Worm (Caenorhabditis elegans) whole organism, young adult: ENCODE data around the gene M01F1.9.

Experiments
- B0019.2 ChIP-seq: fragments of 200-800 bp; sonication (Bioruptor generic); conservative IDR thresholded peaks from 2 replicates; pipeline ENCODE4 v1.3.6; 2022; ENCODE audit warnings: missing genetic modification reagents, missing genetic modification characterization, missing compliant biosample characterization
- B0336.3 ChIP-seq: fragments of 200-800 bp; sonication (Bioruptor generic); IDR thresholded peaks from 2 replicates; pipeline ENCODE4 v1.3.6; 2022; ENCODE audit warnings: missing genetic modification characterization, missing compliant biosample characterization
- C06A6.2 ChIP-seq: fragments of 200-800 bp; sonication (Bioruptor generic); conservative IDR thresholded peaks from 2 replicates; pipeline ENCODE4 v1.3.6; 2022; ENCODE audit warnings: missing genetic modification characterization, missing compliant biosample characterization
- F10E7.11 ChIP-seq: sonication (generic microtip); optimal IDR thresholded peaks from 2 replicates; lab custom pipeline; 2017; ENCODE audit warnings: mild to moderate bottlenecking, missing genetic modification characterization, moderate library complexity, missing compliant biosample characterization
- F23B12.7 ChIP-seq: sonication (generic microtip); optimal IDR thresholded peaks from 2 replicates; lab custom pipeline; 2017; ENCODE audit warnings: missing genetic modification characterization, mild to moderate bottlenecking, missing compliant biosample characterization, antibody characterized with exemption, moderate library complexity; ENCODE audit not compliant: insufficient read depth
- F33H1.4 ChIP-seq: fragments of 200-800 bp; sonication (Bioruptor generic); IDR thresholded peaks from 2 replicates; pipeline ENCODE4 v1.3.6; 2022; ENCODE audit warnings: missing genetic modification reagents, missing genetic modification characterization, missing compliant biosample characterization
- F39B2.1 ChIP-seq: fragments of 200-800 bp; sonication (Bioruptor generic); IDR thresholded peaks from 2 replicates; pipeline ENCODE4 v1.3.6; 2022; ENCODE audit warnings: missing genetic modification reagents, missing genetic modification characterization, missing compliant biosample characterization
- F49E8.2 ChIP-seq: sonication (generic microtip); optimal IDR thresholded peaks from 3 replicates; lab custom pipeline; 2017; ENCODE audit warnings: missing genetic modification characterization, mild to moderate bottlenecking, missing compliant biosample characterization, antibody characterized with exemption, moderate library complexity; ENCODE audit not compliant: insufficient read depth
- F52B5.7 ChIP-seq: sonication (generic microtip); optimal IDR thresholded peaks from 2 replicates; lab custom pipeline; 2016; ENCODE audit warnings: mild to moderate bottlenecking, missing genetic modification characterization, missing compliant biosample characterization
- F57C9.4 ChIP-seq: sonication (generic microtip); optimal IDR thresholded peaks from 2 replicates; lab custom pipeline; 2017; ENCODE audit warnings: mild to moderate bottlenecking, missing genetic modification characterization, missing compliant biosample characterization
- K11D2.4 ChIP-seq: fragments of 200-800 bp; sonication (Bioruptor generic); IDR thresholded peaks from 2 replicates; pipeline ENCODE4 v1.3.6; 2022; ENCODE audit warnings: missing genetic modification reagents, missing genetic modification characterization, missing compliant biosample characterization
- K12H6.12 ChIP-seq: fragments of 200-800 bp; sonication (Bioruptor generic); optimal IDR thresholded peaks from 2 replicates; lab custom pipeline; 2018; ENCODE audit warnings: mild to moderate bottlenecking, missing genetic modification characterization, missing compliant biosample characterization
- T07F8.4 ChIP-seq: sonication (generic microtip); optimal IDR thresholded peaks from 2 replicates; lab custom pipeline; 2016; ENCODE audit warnings: mild to moderate bottlenecking, missing genetic modification characterization, moderate library complexity, missing compliant biosample characterization
- Y53F4B.3 ChIP-seq: fragments of 200-800 bp; sonication (Bioruptor generic); IDR thresholded peaks from 2 replicates; pipeline ENCODE4 v1.3.6; 2022; ENCODE audit warnings: missing genetic modification reagents, missing genetic modification characterization, missing compliant biosample characterization
- Y56A3A.18 ChIP-seq: fragments of 200-800 bp; sonication (Bioruptor generic); IDR thresholded peaks from 2 replicates; pipeline ENCODE4 v1.3.6; 2022; ENCODE audit warnings: missing genetic modification reagents, missing genetic modification characterization, missing compliant biosample characterization
- Y67H2A.10 ChIP-seq: fragments of 200-800 bp; sonication (Bioruptor generic); conservative IDR thresholded peaks from 2 replicates; pipeline ENCODE4 v1.3.6; 2022; ENCODE audit warnings: missing genetic modification reagents, missing genetic modification characterization, missing compliant biosample characterization
- aptf-2 ChIP-seq: fragments of 200-800 bp; sonication (Bioruptor generic); conservative IDR thresholded peaks from 2 replicates; pipeline ENCODE4 v1.3.6; 2022; ENCODE audit warnings: missing genetic modification reagents, missing genetic modification characterization, missing compliant biosample characterization
- aptf-3 ChIP-seq: fragments of 200-800 bp; sonication (Bioruptor generic); IDR thresholded peaks from 2 replicates; pipeline ENCODE4 v1.3.6; 2022; ENCODE audit warnings: missing genetic modification characterization, missing compliant biosample characterization
- athp-1 ChIP-seq: sonication (generic microtip); optimal IDR thresholded peaks from 2 replicates; lab custom pipeline; 2017; ENCODE audit warnings: mild to moderate bottlenecking, missing genetic modification characterization, missing compliant biosample characterization
- attf-5 ChIP-seq: fragments of 200-800 bp; sonication (Bioruptor generic); optimal IDR thresholded peaks from 2 replicates; lab custom pipeline; 2018; ENCODE audit warnings: mild to moderate bottlenecking, missing genetic modification characterization, missing compliant biosample characterization
- attf-6 ChIP-seq: fragments of 200-800 bp; sonication (Bioruptor generic); IDR thresholded peaks from 2 replicates; pipeline ENCODE4 v1.3.6; 2022; ENCODE audit warnings: missing genetic modification reagents, missing genetic modification characterization, missing compliant biosample characterization
- bed-1 ChIP-seq: fragments of 200-800 bp; sonication (Bioruptor generic); IDR thresholded peaks from 2 replicates; pipeline ENCODE4 v1.3.6; 2022; ENCODE audit warnings: missing genetic modification reagents, missing genetic modification characterization, missing compliant biosample characterization
- bed-2 ChIP-seq: fragments of 200-800 bp; sonication (Bioruptor generic); IDR thresholded peaks from 2 replicates; pipeline ENCODE4 v1.3.6; 2022; ENCODE audit warnings: missing genetic modification reagents, missing genetic modification characterization, missing compliant biosample characterization
- cebp-1 ChIP-seq, 2 experiments: fragments of 200-800 bp in 1 of 2; sonication (Bioruptor generic) in 1 of 2; sonication (generic microtip) in 1 of 2; IDR thresholded peaks in 1 of 2; optimal IDR thresholded peaks in 1 of 2; 2 replicates each; pipeline versions ENCODE4 v1.3.6 to Lab custom; 2017 to 2022; ENCODE audit warnings: missing compliant biosample characterization in 2 of 2, missing genetic modification characterization in 2 of 2, mild to moderate bottlenecking in 1 of 2, missing genetic modification reagents in 1 of 2, moderate library complexity in 1 of 2
- ceh-100 ChIP-seq: fragments of 200-800 bp; sonication (Bioruptor generic); IDR thresholded peaks from 2 replicates; pipeline ENCODE4 v1.3.6; 2022; ENCODE audit warnings: missing genetic modification reagents, missing genetic modification characterization, missing compliant biosample characterization
- die-1 ChIP-seq: sonication (generic microtip); optimal IDR thresholded peaks from 2 replicates; lab custom pipeline; 2016; ENCODE audit warnings: missing genotype, mild to moderate bottlenecking, missing genetic modification characterization, missing compliant biosample characterization
- dox-1 ChIP-seq: fragments of 200-800 bp; sonication (Bioruptor generic); IDR thresholded peaks from 2 replicates; pipeline ENCODE4 v1.3.6; 2022; ENCODE audit warnings: missing genetic modification reagents, missing genetic modification characterization, missing compliant biosample characterization
- dpl-1 ChIP-seq: fragments of 150-350 bp; optimal IDR thresholded peaks from 2 replicates; lab custom pipeline; 2014; ENCODE audit warnings: missing biosample characterization, missing genetic modification reagents, missing genetic modification characterization
- efl-1 ChIP-seq: fragments of 150-350 bp; optimal IDR thresholded peaks from 2 replicates; lab custom pipeline; 2014; ENCODE audit warnings: missing biosample characterization, missing genetic modification reagents, missing genetic modification characterization
- ets-4 ChIP-seq: fragments of 200-800 bp; sonication (Bioruptor generic); optimal IDR thresholded peaks from 2 replicates; lab custom pipeline; 2018; ENCODE audit warnings: mild to moderate bottlenecking, missing genetic modification characterization, missing compliant biosample characterization
- hrde-1 ChIP-seq: sonication (generic microtip); optimal IDR thresholded peaks from 2 replicates; lab custom pipeline; 2016; ENCODE audit warnings: missing genetic modification characterization, mild to moderate bottlenecking, missing compliant biosample characterization, moderate library complexity, missing genotype, missing genetic modification reagents, borderline replicate concordance
- lsy-27 ChIP-seq: sonication (generic microtip); optimal IDR thresholded peaks from 2 replicates; lab custom pipeline; 2017; ENCODE audit warnings: missing genetic modification characterization, mild to moderate bottlenecking, missing compliant biosample characterization, antibody characterized with exemption, missing genotype, borderline replicate concordance; ENCODE audit not compliant: insufficient read depth
- madf-10 ChIP-seq: sonication (generic microtip); optimal IDR thresholded peaks from 2 replicates; lab custom pipeline; 2016; ENCODE audit warnings: mild to moderate bottlenecking, missing genetic modification characterization, missing compliant biosample characterization
- mcd-1 ChIP-seq: fragments of 200-800 bp; sonication (Bioruptor generic); IDR thresholded peaks from 2 replicates; pipeline ENCODE4 v1.3.6; 2022; ENCODE audit warnings: missing genetic modification reagents, missing genetic modification characterization, missing compliant biosample characterization
- mes-4 ChIP-seq: sonication (generic microtip); optimal IDR thresholded peaks from 2 replicates; lab custom pipeline; 2016; ENCODE audit warnings: missing genotype, missing genetic modification characterization, missing compliant biosample characterization
- nfya-2 ChIP-seq: fragments of 200-800 bp; sonication (Bioruptor generic); IDR thresholded peaks from 2 replicates; pipeline ENCODE4 v1.3.6; 2022; ENCODE audit warnings: missing genetic modification reagents, missing genetic modification characterization, missing compliant biosample characterization
- sea-2 ChIP-seq: fragments of 200-800 bp; sonication (Bioruptor generic); IDR thresholded peaks from 2 replicates; pipeline ENCODE4 v1.3.6; 2022; ENCODE audit warnings: missing genetic modification characterization, missing compliant biosample characterization
- snpc-1.1 ChIP-seq: sonication (generic microtip); optimal IDR thresholded peaks from 2 replicates; lab custom pipeline; 2017; ENCODE audit warnings: missing genetic modification characterization, mild to moderate bottlenecking, missing compliant biosample characterization, antibody characterized with exemption, moderate library complexity, missing genotype, missing genetic modification reagents; ENCODE audit not compliant: insufficient read depth
- snpc-1.3 ChIP-seq: sonication (generic microtip); optimal IDR thresholded peaks from 2 replicates; lab custom pipeline; 2017; ENCODE audit warnings: missing genetic modification characterization, mild to moderate bottlenecking, missing compliant biosample characterization, antibody characterized with exemption, moderate library complexity, missing genotype, missing genetic modification reagents; ENCODE audit not compliant: insufficient read depth
- somi-1 ChIP-seq: fragments of 200-800 bp; sonication (Bioruptor generic); optimal IDR thresholded peaks from 2 replicates; lab custom pipeline; 2018; ENCODE audit warnings: mild to moderate bottlenecking, missing genetic modification characterization, missing compliant biosample characterization
- tbp1 ChIP-seq: fragments of 200-800 bp; sonication (Bioruptor generic); optimal IDR thresholded peaks from 2 replicates; lab custom pipeline; 2018; ENCODE audit warnings: mild to moderate bottlenecking, missing genetic modification characterization, missing compliant biosample characterization
- tbx-9 ChIP-seq: sonication (generic microtip); optimal IDR thresholded peaks from 2 replicates; lab custom pipeline; 2016; ENCODE audit warnings: borderline replicate concordance, missing genetic modification characterization, inconsistent platforms, missing compliant biosample characterization
- tlf-1 ChIP-seq: fragments of 200-800 bp; sonication (Bioruptor generic); optimal IDR thresholded peaks from 2 replicates; lab custom pipeline; 2018; ENCODE audit warnings: mild to moderate bottlenecking, missing genetic modification characterization, missing compliant biosample characterization
- unc-62 ChIP-seq: fragments of 150-350 bp; optimal IDR thresholded peaks from 2 replicates; lab custom pipeline; 2014; ENCODE audit warnings: missing biosample characterization, missing genetic modification reagents, missing genetic modification characterization
- zim-3 ChIP-seq: sonication (generic microtip); optimal IDR thresholded peaks from 2 replicates; lab custom pipeline; 2017; ENCODE audit warnings: mild to moderate bottlenecking, missing genetic modification characterization, moderate library complexity, missing compliant biosample characterization
- ztf-25 ChIP-seq: fragments of 200-800 bp; sonication (Bioruptor generic); IDR thresholded peaks from 2 replicates; pipeline ENCODE4 v1.3.6; 2022; ENCODE audit warnings: missing genetic modification reagents, missing genetic modification characterization, missing compliant biosample characterization
- ztf-26 ChIP-seq: sonication (generic microtip); optimal IDR thresholded peaks from 2 replicates; lab custom pipeline; 2017; ENCODE audit warnings: missing genetic modification characterization, missing compliant biosample characterization
- ztf-28 ChIP-seq: fragments of 200-800 bp; sonication (Bioruptor generic); IDR thresholded peaks from 2 replicates; pipeline ENCODE4 v1.3.6; 2022; ENCODE audit warnings: missing genetic modification reagents, missing genetic modification characterization, missing compliant biosample characterization

Gene M01F1.9

DNA sequence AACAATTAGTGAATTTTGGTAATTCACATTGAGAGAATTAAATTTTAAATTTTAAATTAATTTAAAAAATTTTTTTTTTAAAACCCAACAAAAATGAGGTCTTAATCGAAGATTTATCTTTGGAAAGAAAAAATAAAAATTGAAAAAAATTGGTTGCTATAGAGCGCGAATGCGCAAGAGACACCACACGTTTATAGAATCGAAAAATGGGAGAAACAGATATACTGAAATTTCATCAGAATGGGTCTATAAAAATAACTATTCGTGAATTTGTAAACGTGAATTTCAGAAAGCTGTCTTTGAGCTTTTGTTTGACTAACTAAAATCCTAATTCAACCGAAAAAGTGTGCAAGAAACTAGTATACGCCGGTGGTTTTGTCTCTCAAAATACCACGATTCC is 41.6 kb upstream of the M01F1.9 start (continued):
- peak; percentile 97 for TF ChIP-seq ceh-100
- TF ChIP-seq B0019.2 (GFP tag; lab: Robert Waterston, UW) = 0 out of 2 replicates have a peak, but pooled peaks have one; percentile 32
- no peak for TF ChIP-seq athp-1 (tag; lab: Kevin White, UChicago)
- no peak for TF ChIP-seq nfya-2 (GFP tag; lab: Robert Waterston, UW)
- TF ChIP-seq ztf-25 (GFP tag; lab: Robert Waterston, UW) = no peak
- no peak for TF ChIP-seq aptf-2
- peak; percentile 2 for TF ChIP-seq F23B12.7 (tag; lab: Kevin White, UChicago)
- no peak for TF ChIP-seq die-1 (tag; lab: Kevin White, UChicago)
- no peak for TF ChIP-seq sea-2 (GFP tag; lab: Robert Waterston, UW)
- TF ChIP-seq K11D2.4 (GFP tag; lab: Robert Waterston, UW) = no peak
- no peak for TF ChIP-seq dpl-1
- peak; percentile 17 for TF ChIP-seq madf-10 (tag; lab: Kevin White, UChicago)
- TF ChIP-seq tbx-9 = no peak
- no peak for TF ChIP-seq tlf-1 (GFP tag; lab: Kevin White, UChicago)
- TF ChIP-seq T07F8.4 (tag; lab: Kevin White, UChicago) = no peak
- TF ChIP-seq unc-62 (GFP tag; lab: Kevin White, UChicago) = no peak
- TF ChIP-seq ztf-26 (tag; lab: Kevin White, UChicago) = peak; percentile 15
- no peak for TF ChIP-seq bed-2 (GFP tag; lab: Robert Waterston, UW)
- TF ChIP-seq F57C9.4 (tag; lab: Kevin White, UChicago) = no peak
- peak; percentile 75 for TF ChIP-seq attf-5 (GFP tag; lab: Kevin White, UChicago)
- TF ChIP-seq cebp-1 (GFP tag; IDR thresholded peaks at IDR 0.05; lab: Robert Waterston, UW) = no peak
- peak; percentile 41 for TF ChIP-seq cebp-1 (tag; optimal IDR thresholded peaks at IDR 0.05; lab: Kevin White, UChicago)
- peak; percentile 5 for TF ChIP-seq efl-1
- no peak for TF ChIP-seq snpc-1.1 (tag; lab: Kevin White, UChicago)
- peak; percentile 86 for TF ChIP-seq mcd-1 (GFP tag; lab: Robert Waterston, UW)
- TF ChIP-seq F39B2.1 (GFP tag; lab: Robert Waterston, UW) = no peak
- 0 out of 2 replicates have a peak, but pooled peaks have one; percentile 28 for TF ChIP-seq dox-1
- TF ChIP-seq bed-1 = no peak
- TF ChIP-seq snpc-1.3 (tag; lab: Kevin White, UChicago) = no peak
- TF ChIP-seq B0336.3 (GFP tag; lab: Robert Waterston, UW) = no peak
- no peak for TF ChIP-seq attf-6 (GFP tag; lab: Robert Waterston, UW)
- peak; percentile 31 for TF ChIP-seq tbp1 (GFP tag; lab: Kevin White, UChicago)
- no peak for TF ChIP-seq zim-3
- TF ChIP-seq F52B5.7 (tag; lab: Kevin White, UChicago) = no peak
- no peak for TF ChIP-seq lsy-27 (tag; lab: Kevin White, UChicago)
- no peak for TF ChIP-seq F10E7.11
- TF ChIP-seq Y53F4B.3 (GFP tag; lab: Robert Waterston, UW) = no peak
- TF ChIP-seq Y56A3A.18 = no peak
- no peak for TF ChIP-seq ets-4 (GFP tag; lab: Kevin White, UChicago)
- no peak for TF ChIP-seq hrde-1 (tag; lab: Kevin White, UChicago)
- TF ChIP-seq mes-4 (tag; lab: Kevin White, UChicago) = no peak
- no peak for TF ChIP-seq C06A6.2
- peak; percentile 30 for TF ChIP-seq K12H6.12 (tag; lab: Kevin White, UChicago)
- no peak for TF ChIP-seq somi-1 (GFP tag; lab: Kevin White, UChicago)
- peak; percentile 45; the same call in 1 of the 2 replicates for TF ChIP-seq F33H1.4 (GFP tag; lab: Robert Waterston, UW)
- no peak for TF ChIP-seq Y67H2A.10 (GFP tag; lab: Robert Waterston, UW)
- TF ChIP-seq ztf-28 (GFP tag; lab: Robert Waterston, UW) = no peak
- TF ChIP-seq F49E8.2 = no peak
- no peak for TF ChIP-seq aptf-3 (GFP tag; lab: Robert Waterston, UW)
